Fruit fly (Drosophila melanogaster) whole organism, embryonic: ENCODE data around the gene Hexo2.
A peak's percentile ranks its signal among the peaks of the same experiment; 100 is the strongest.

Experiments used
- ATbp ChIP-seq: fragments of 200-800 bp; sonication (Bioruptor generic); optimal IDR thresholded peaks from 2 replicates; lab custom pipeline; 2017; ENCODE audit warnings: missing biosample characterization, mild to moderate bottlenecking, missing genetic modification characterization, missing genetic modification reagents
- Atf6 ChIP-seq: fragments of 200-800 bp; sonication (Bioruptor generic); IDR thresholded peaks from 2 replicates; pipeline ENCODE4 v1.3.6; 2022; ENCODE audit warnings: missing biosample characterization, missing genetic modification characterization
- Bteb2 ChIP-seq: fragments of 200-800 bp; sonication (Bioruptor generic); optimal IDR thresholded peaks from 2 replicates; lab custom pipeline; 2016; ENCODE audit warnings: missing biosample characterization, missing genetic modification characterization
- CG10321 ChIP-seq: fragments of 200-800 bp; sonication (Bioruptor generic); IDR thresholded peaks from 2 replicates; pipeline ENCODE4 v1.3.6; 2022; ENCODE audit warnings: missing biosample characterization, missing genetic modification characterization
- CG10431 ChIP-seq: fragments of 200-800 bp; sonication (Bioruptor generic); optimal IDR thresholded peaks from 3 replicates; lab custom pipeline; 2018; ENCODE audit warnings: missing biosample characterization, mild to moderate bottlenecking, missing genetic modification characterization
- CG10959 ChIP-seq: fragments of 200-800 bp; sonication (Bioruptor generic); IDR thresholded peaks from 2 replicates; pipeline ENCODE4 v1.3.6; 2022; ENCODE audit warnings: missing biosample characterization, missing genetic modification characterization
- CG11723 ChIP-seq: fragments of 200-800 bp; sonication (Bioruptor generic); optimal IDR thresholded peaks from 2 replicates; lab custom pipeline; 2017; ENCODE audit warnings: missing biosample characterization, mild to moderate bottlenecking, missing genetic modification characterization
- CG15073 ChIP-seq: fragments of 200-800 bp; sonication (Bioruptor generic); optimal IDR thresholded peaks from 2 replicates; lab custom pipeline; 2016; ENCODE audit warnings: missing biosample characterization, missing genetic modification characterization
- CG1529 ChIP-seq: fragments of 200-800 bp; sonication (Bioruptor generic); optimal IDR thresholded peaks from 3 replicates; lab custom pipeline; 2018; ENCODE audit warnings: missing biosample characterization, missing genetic modification characterization
- CG1603 ChIP-seq: fragments of 200-800 bp; sonication (Bioruptor generic); optimal IDR thresholded peaks from 2 replicates; lab custom pipeline; 2019; ENCODE audit warnings: missing biosample characterization, mild to moderate bottlenecking, missing genetic modification characterization, moderate library complexity
- CG18011 ChIP-seq: fragments of 200-800 bp; sonication (Bioruptor generic); optimal IDR thresholded peaks from 2 replicates; lab custom pipeline; 2017; ENCODE audit warnings: missing biosample characterization, missing genetic modification characterization, mild to moderate bottlenecking, moderate library complexity, missing genotype
- CG18764 ChIP-seq: fragments of 200-800 bp; sonication (Bioruptor generic); optimal IDR thresholded peaks from 3 replicates; lab custom pipeline; 2016; ENCODE audit warnings: missing biosample characterization, missing genetic modification characterization
- CG2678 ChIP-seq: fragments of 200-800 bp; sonication (Bioruptor generic); optimal IDR thresholded peaks from 3 replicates; lab custom pipeline; 2019; ENCODE audit warnings: missing biosample characterization, mild to moderate bottlenecking, missing genetic modification characterization, moderate library complexity
- CG2875 ChIP-seq: fragments of 200-800 bp; sonication (Bioruptor generic); optimal IDR thresholded peaks from 2 replicates; lab custom pipeline; 2017; ENCODE audit warnings: missing biosample characterization, mild to moderate bottlenecking, missing genetic modification characterization, missing genetic modification reagents
- CG30403 ChIP-seq: fragments of 200-800 bp; sonication (Bioruptor generic); optimal IDR thresholded peaks from 3 replicates; lab custom pipeline; 2016; ENCODE audit warnings: missing biosample characterization, missing genetic modification characterization
- CG42726 ChIP-seq: fragments of 200-800 bp; sonication (Bioruptor generic); IDR thresholded peaks from 2 replicates; pipeline ENCODE4 v1.3.6; 2022; ENCODE audit warnings: missing biosample characterization, missing genetic modification characterization; ENCODE audit not compliant: partially characterized antibody
- CG4820 ChIP-seq: fragments of 200-800 bp; sonication (Bioruptor generic); optimal IDR thresholded peaks from 3 replicates; lab custom pipeline; 2016; ENCODE audit warnings: missing biosample characterization, missing genetic modification characterization
- CG4854 ChIP-seq: fragments of 200-800 bp; sonication (Bioruptor generic); optimal IDR thresholded peaks from 2 replicates; lab custom pipeline; 2016; ENCODE audit warnings: missing biosample characterization, missing genetic modification characterization, inconsistent platforms
- CG7928 ChIP-seq: fragments of 200-800 bp; sonication (Bioruptor generic); optimal IDR thresholded peaks from 2 replicates; lab custom pipeline; 2017; ENCODE audit warnings: missing biosample characterization, mild to moderate bottlenecking, missing genetic modification characterization
- CG8281 ChIP-seq: fragments of 200-800 bp; sonication (Bioruptor generic); optimal IDR thresholded peaks from 2 replicates; lab custom pipeline; 2018; ENCODE audit warnings: missing biosample characterization, mild to moderate bottlenecking, missing genetic modification characterization, moderate library complexity
- CG9727 ChIP-seq: fragments of 200-800 bp; sonication (Bioruptor generic); optimal IDR thresholded peaks from 3 replicates; lab custom pipeline; 2017; ENCODE audit warnings: missing biosample characterization, mild to moderate bottlenecking, missing genetic modification characterization
- CrebB ChIP-seq: fragments of 200-800 bp; sonication (Bioruptor generic); optimal IDR thresholded peaks from 3 replicates; lab custom pipeline; 2018; ENCODE audit warnings: missing biosample characterization, mild to moderate bottlenecking, missing genetic modification characterization
- Dip2 ChIP-seq: fragments of 200-800 bp; sonication (Bioruptor generic); IDR thresholded peaks from 2 replicates; pipeline ENCODE4 v1.3.6; 2022; ENCODE audit warnings: missing biosample characterization, missing genetic modification characterization
- Dll ChIP-seq: fragments of 200-800 bp; sonication (Bioruptor generic); IDR thresholded peaks from 4 replicates; pipeline ENCODE4 v1.3.6; 2022; ENCODE audit warnings: missing biosample characterization, missing genetic modification characterization; ENCODE audit not compliant: partially characterized antibody
- Hey ChIP-seq: fragments of 200-800 bp; sonication (Bioruptor generic); optimal IDR thresholded peaks from 3 replicates; lab custom pipeline; 2018; ENCODE audit warnings: missing biosample characterization, mild to moderate bottlenecking, missing genetic modification characterization
- Lhr ChIP-seq: fragments of 200-800 bp; sonication (Bioruptor generic); optimal IDR thresholded peaks from 3 replicates; lab custom pipeline; 2017; ENCODE audit warnings: mild to moderate bottlenecking, missing biosample characterization, missing genetic modification reagents, missing genetic modification characterization
- Lim3 ChIP-seq: fragments of 200-800 bp; sonication (Bioruptor generic); IDR thresholded peaks from 2 replicates; pipeline ENCODE4 v1.3.6; 2022; ENCODE audit warnings: missing biosample characterization, missing genetic modification characterization
- Rx ChIP-seq: fragments of 200-800 bp; sonication (Bioruptor generic); IDR thresholded peaks from 2 replicates; pipeline ENCODE4 v1.3.6; 2022; ENCODE audit warnings: missing biosample characterization, missing genetic modification characterization
- Sox100B ChIP-seq: fragments of 200-800 bp; sonication (Bioruptor generic); optimal IDR thresholded peaks from 3 replicates; lab custom pipeline; 2018; ENCODE audit warnings: missing biosample characterization, mild to moderate bottlenecking, missing genetic modification characterization
- Ssrp ChIP-seq: fragments of 200-800 bp; sonication (Bioruptor generic); optimal IDR thresholded peaks from 2 replicates; lab custom pipeline; 2018; ENCODE audit warnings: missing biosample characterization, mild to moderate bottlenecking, missing genetic modification characterization, moderate library complexity
- Tbp ChIP-seq: fragments of >200 bp; optimal IDR thresholded peaks from 2 replicates; lab custom pipeline; 2018; ENCODE audit warnings: missing biosample characterization, missing genetic modification characterization
- Trl ChIP-seq, 3 experiments: fragments of >200 bp in 2 of 3; fragments of 200-800 bp in 1 of 3; sonication (Bioruptor generic) in 1 of 3; optimal IDR thresholded peaks; 2 replicates in 1 of 3; 3 replicates in 2 of 3; lab custom pipeline; 2016 to 2017; ENCODE audit warnings: missing biosample characterization in 1 of 3, missing genetic modification characterization in 1 of 3
- bowl ChIP-seq: fragments of 200-800 bp; sonication (Bioruptor generic); IDR thresholded peaks from 2 replicates; pipeline ENCODE4 v1.3.6; 2022; ENCODE audit warnings: missing biosample characterization, missing genetic modification characterization
- cg ChIP-seq: fragments of 200-800 bp; sonication (Bioruptor generic); optimal IDR thresholded peaks from 3 replicates; lab custom pipeline; 2019; ENCODE audit warnings: missing biosample characterization, mild to moderate bottlenecking, missing genetic modification characterization, moderate library complexity
- eve ChIP-seq, 2 experiments: fragments of >200 bp; optimal IDR thresholded peaks; 2 replicates each; lab custom pipeline; 2017; ENCODE audit warnings: missing biosample characterization in 2 of 2, missing genetic modification characterization in 2 of 2
- fru ChIP-seq: fragments of >200 bp; optimal IDR thresholded peaks from 2 replicates; lab custom pipeline; 2017
- ham ChIP-seq: fragments of 200-800 bp; sonication (Bioruptor generic); IDR thresholded peaks from 2 replicates; pipeline ENCODE4 v1.3.6; 2022; ENCODE audit warnings: missing biosample characterization, missing genetic modification characterization
- kah ChIP-seq: fragments of 200-800 bp; sonication (Bioruptor generic); optimal IDR thresholded peaks from 2 replicates; lab custom pipeline; 2018; ENCODE audit warnings: missing biosample characterization, mild to moderate bottlenecking, missing genetic modification characterization
- luna ChIP-seq: fragments of 200-800 bp; sonication (Bioruptor generic); optimal IDR thresholded peaks from 2 replicates; lab custom pipeline; 2016; ENCODE audit warnings: missing biosample characterization, missing genetic modification characterization
- nau ChIP-seq: fragments of 200-800 bp; sonication (Bioruptor generic); optimal IDR thresholded peaks from 3 replicates; lab custom pipeline; 2017; ENCODE audit warnings: missing biosample characterization, mild to moderate bottlenecking, missing genetic modification characterization, missing genetic modification reagents
- org-1 ChIP-seq: fragments of 200-800 bp; sonication (Bioruptor generic); optimal IDR thresholded peaks from 2 replicates; lab custom pipeline; 2017; ENCODE audit warnings: missing biosample characterization, missing genetic modification characterization
- pan ChIP-seq, 4 experiments: fragments of >200 bp in 3 of 4; fragments of 200-800 bp in 1 of 4; sonication (Bioruptor generic) in 1 of 4; optimal IDR thresholded peaks in 3 of 4; IDR thresholded peaks in 1 of 4; 2 replicates each; pipeline versions ENCODE4 v1.3.6 to Lab custom; 2017 to 2022; ENCODE audit warnings: missing biosample characterization in 2 of 4, missing genetic modification characterization in 2 of 4, mixed read lengths in 1 of 4
- row ChIP-seq: fragments of 200-800 bp; sonication (Bioruptor generic); IDR thresholded peaks from 3 replicates; pipeline ENCODE4 v1.3.6; 2022; ENCODE audit warnings: missing biosample characterization, missing genetic modification characterization
- sim ChIP-seq: fragments of 200-800 bp; sonication (Bioruptor generic); IDR thresholded peaks from 2 replicates; pipeline ENCODE4 v1.3.6; 2022; ENCODE audit warnings: missing biosample characterization, missing genetic modification characterization
- sna ChIP-seq: fragments of 200-800 bp; sonication (Bioruptor generic); IDR thresholded peaks from 2 replicates; pipeline ENCODE4 v1.3.6; 2022; ENCODE audit warnings: missing biosample characterization, missing genetic modification characterization; ENCODE audit not compliant: partially characterized antibody
- sob ChIP-seq: fragments of 200-800 bp; sonication (Bioruptor generic); IDR thresholded peaks from 2 replicates; pipeline ENCODE4 v1.3.6; 2022; ENCODE audit warnings: missing biosample characterization, missing genetic modification characterization
- tna ChIP-seq: fragments of 200-800 bp; sonication (Bioruptor generic); IDR thresholded peaks from 2 replicates; pipeline ENCODE4 v1.3.6; 2022; ENCODE audit warnings: missing biosample characterization, missing genetic modification characterization; ENCODE audit not compliant: partially characterized antibody
- vfl ChIP-seq: fragments of 200-800 bp; sonication (Bioruptor generic); optimal IDR thresholded peaks from 2 replicates; lab custom pipeline; 2016; ENCODE audit warnings: missing biosample characterization, missing genetic modification characterization

Hexo2 gene

DNA sequence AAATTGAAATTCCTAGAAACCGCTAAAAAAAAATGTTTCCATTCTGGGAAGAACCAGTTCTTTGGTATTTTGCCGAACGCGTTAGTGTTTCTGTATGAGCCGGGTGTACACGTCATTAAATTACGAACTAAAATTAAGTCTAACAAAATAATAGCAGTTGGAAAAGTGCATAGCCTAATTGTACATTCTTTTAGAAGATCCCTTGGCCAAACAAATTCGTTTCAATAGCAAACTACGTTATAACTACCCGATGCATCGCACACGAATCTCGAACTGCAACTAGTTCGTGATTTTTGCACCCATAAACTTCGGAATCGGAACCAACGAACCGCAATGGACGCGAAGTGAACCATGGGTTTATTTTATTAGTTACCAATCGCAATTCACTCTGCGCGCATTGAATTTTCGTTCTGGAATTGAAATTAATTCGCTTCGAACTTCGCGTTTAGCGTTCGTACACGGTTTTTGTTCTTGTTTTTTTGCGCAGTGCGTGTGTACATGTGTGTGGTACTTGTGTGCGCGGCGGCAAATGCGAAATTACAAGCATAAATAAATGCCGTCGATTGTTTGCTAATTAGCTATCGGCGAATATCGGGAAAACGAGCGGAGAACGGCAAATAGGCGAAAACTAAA is 28.1 kb upstream of the Hexo2 start, which contains the start of gene CAH3 (continued):
- no peak for TF ChIP-seq cg (GFP tag; lab: Kevin White, UChicago)
- TF ChIP-seq CG10959: peak; percentile 79
- TF ChIP-seq CG1529 (GFP tag; lab: Kevin White, UChicago): peak; percentile 88
- peak; percentile 23 to 97 for TF ChIP-seq eve (GFP tag; optimal IDR thresholded peaks at IDR 0.05; lab: Kevin White, UChicago)
- peak; percentile 47 for TF ChIP-seq ham (GFP tag; lab: Robert Waterston, UW)
- TF ChIP-seq CG18011: peak; percentile 75
- TF ChIP-seq CG4820: peak; percentile 100
- TF ChIP-seq Trl (optimal IDR thresholded peaks at IDR 0.05; lab: Kevin White, UChicago): no peak
- TF ChIP-seq Trl (GFP tag; optimal IDR thresholded peaks at IDR 0.05; lab: Kevin White, UChicago): peak; percentile 93
- peak; percentile 88 for TF ChIP-seq nau
- TF ChIP-seq CG10321 (GFP tag; lab: Robert Waterston, UW): peak; percentile 57
- TF ChIP-seq kah (GFP tag; lab: Kevin White, UChicago): peak; percentile 83
- no peak for TF ChIP-seq fru (lab: Kevin White, UChicago)
- peak; percentile 78 for TF ChIP-seq sim
- TF ChIP-seq CG9727 (GFP tag; lab: Kevin White, UChicago): peak; percentile 95
- TF ChIP-seq vfl (GFP tag; lab: Kevin White, UChicago): peak; percentile 92
- TF ChIP-seq sna: 0 out of 2 replicates have a peak, but pooled peaks have one; percentile 40
- TF ChIP-seq row (GFP tag; lab: Robert Waterston, UW): peak; percentile 97
- no peak for TF ChIP-seq Tbp
- TF ChIP-seq CG7928 (GFP tag; lab: Kevin White, UChicago): peak; percentile 69
- TF ChIP-seq Sox100B (GFP tag; lab: Kevin White, UChicago): peak; percentile 92
- TF ChIP-seq CG10431 (GFP tag; lab: Kevin White, UChicago): peak; percentile 77
- peak; percentile 46 for TF ChIP-seq luna (GFP tag; lab: Kevin White, UChicago)
- TF ChIP-seq CG4854 (GFP tag; lab: Kevin White, UChicago): peak; percentile 88
- TF ChIP-seq Bteb2 (GFP tag; lab: Kevin White, UChicago): peak; percentile 91
- TF ChIP-seq Ssrp (tag; lab: Kevin White, UChicago): peak; percentile 93
- TF ChIP-seq Dll (GFP tag; lab: Robert Waterston, UW): 0 out of 4 replicates have a peak, but pooled peaks have one; percentile 15
- TF ChIP-seq CG42726: no peak; the same call in 1 of the 2 replicates
- no peak for TF ChIP-seq tna (GFP tag; lab: Robert Waterston, UW)
- peak; percentile 77 for TF ChIP-seq Hey
- TF ChIP-seq sob: peak; percentile 94
- TF ChIP-seq Lim3 (GFP tag; lab: Robert Waterston, UW): peak; percentile 67
- peak; percentile 77 for TF ChIP-seq Lhr (GFP tag; lab: Kevin White, UChicago)
- peak; percentile 96 for TF ChIP-seq Atf6 (GFP tag; lab: Robert Waterston, UW)
- peak; percentile 80 for TF ChIP-seq bowl (GFP tag; lab: Robert Waterston, UW)
- TF ChIP-seq CG1603 (tag; lab: Kevin White, UChicago): peak; percentile 97
- peak; percentile 90 for TF ChIP-seq Rx (GFP tag; lab: Robert Waterston, UW)
- TF ChIP-seq CG2875 (GFP tag; lab: Kevin White, UChicago): peak; percentile 71
- peak; percentile 88 for TF ChIP-seq CG18764
- TF ChIP-seq CrebB (tag; lab: Kevin White, UChicago): peak; percentile 94
- TF ChIP-seq org-1: peak; percentile 90
- peak; percentile 96 for TF ChIP-seq CG30403 (GFP tag; lab: Kevin White, UChicago)
- peak; percentile 80 for TF ChIP-seq CG8281 (tag; lab: Kevin White, UChicago)
- TF ChIP-seq pan (optimal IDR thresholded peaks at IDR 0.05; lab: Kevin White, UChicago): no peak
- peak in 1 of 2 experiments; percentile 94 for TF ChIP-seq pan (GFP tag; optimal IDR thresholded peaks at IDR 0.05 in 1 of 2, IDR thresholded peaks at IDR 0.05 in 1 of 2)
- peak; percentile 92 for TF ChIP-seq CG11723 (GFP tag; lab: Kevin White, UChicago)
- no peak for TF ChIP-seq Dip2 (GFP tag; lab: Robert Waterston, UW)
- TF ChIP-seq CG2678 (tag; lab: Kevin White, UChicago): peak; percentile 96
- TF ChIP-seq ATbp (GFP tag; lab: Kevin White, UChicago): peak; percentile 91
- peak; percentile 50 for TF ChIP-seq CG15073 (GFP tag; lab: Kevin White, UChicago)
